Fruit fly (Drosophila melanogaster) whole organism, embryonic: ENCODE results near the gene Pfas.

Source experiments
- Adf1 ChIP-seq: fragments of 200-800 bp; sonication (Bioruptor generic); IDR thresholded peaks from 2 replicates; pipeline ENCODE4 v1.3.6; 2022; ENCODE audit warnings: missing biosample characterization, missing genetic modification characterization
- B-H2 ChIP-seq: fragments of 200-800 bp; sonication (Bioruptor generic); optimal IDR thresholded peaks from 2 replicates; lab custom pipeline; 2018; ENCODE audit warnings: missing biosample characterization, mild to moderate bottlenecking, missing genetic modification characterization
- CG10274 ChIP-seq: fragments of 200-800 bp; sonication (Bioruptor generic); optimal IDR thresholded peaks from 3 replicates; lab custom pipeline; 2017; ENCODE audit warnings: missing biosample characterization, mild to moderate bottlenecking, missing genetic modification characterization
- CG10565 ChIP-seq: fragments of 200-800 bp; sonication (Bioruptor generic); optimal IDR thresholded peaks from 3 replicates; lab custom pipeline; 2016; ENCODE audit warnings: missing biosample characterization, mild to moderate bottlenecking, missing genetic modification characterization
- CG11560 ChIP-seq: fragments of 200-800 bp; sonication (Bioruptor generic); IDR thresholded peaks from 3 replicates; pipeline ENCODE4 v1.3.6; 2022; ENCODE audit warnings: missing biosample characterization, missing genetic modification characterization
- CG11695 ChIP-seq: fragments of 200-800 bp; sonication (Bioruptor generic); IDR thresholded peaks from 3 replicates; pipeline ENCODE4 v1.3.6; 2022; ENCODE audit warnings: missing biosample characterization, missing genetic modification characterization
- CG12104 ChIP-seq: fragments of 200-800 bp; sonication (Bioruptor generic); optimal IDR thresholded peaks from 3 replicates; lab custom pipeline; 2016; ENCODE audit warnings: missing biosample characterization, missing genetic modification characterization
- CG13424 ChIP-seq: fragments of 200-800 bp; sonication (Bioruptor generic); optimal IDR thresholded peaks from 2 replicates; lab custom pipeline; 2019; ENCODE audit warnings: missing biosample characterization, mild to moderate bottlenecking, missing genetic modification characterization, moderate library complexity
- CG1529 ChIP-seq: fragments of 200-800 bp; sonication (Bioruptor generic); optimal IDR thresholded peaks from 3 replicates; lab custom pipeline; 2018; ENCODE audit warnings: missing biosample characterization, missing genetic modification characterization
- CG1602 ChIP-seq: fragments of 200-800 bp; sonication (Bioruptor generic); optimal IDR thresholded peaks from 3 replicates; lab custom pipeline; 2016; ENCODE audit warnings: missing biosample characterization, missing genetic modification characterization
- CG17328 ChIP-seq: fragments of 200-800 bp; sonication (Bioruptor generic); IDR thresholded peaks from 2 replicates; pipeline ENCODE4 v1.3.6; 2022; ENCODE audit warnings: missing biosample characterization, missing genetic modification characterization
- CG17385 ChIP-seq: fragments of 200-800 bp; sonication (Bioruptor generic); optimal IDR thresholded peaks from 3 replicates; lab custom pipeline; 2018; ENCODE audit warnings: missing biosample characterization, mild to moderate bottlenecking, missing genetic modification characterization
- CG2889 ChIP-seq: fragments of 200-800 bp; sonication (Bioruptor generic); IDR thresholded peaks from 3 replicates; pipeline ENCODE4 v1.3.6; 2022; ENCODE audit warnings: missing biosample characterization, missing genetic modification characterization
- CG31388 ChIP-seq: fragments of 200-800 bp; sonication (Bioruptor generic); optimal IDR thresholded peaks from 2 replicates; lab custom pipeline; 2016; ENCODE audit warnings: missing biosample characterization, missing genetic modification characterization
- CG32767 ChIP-seq: fragments of 200-800 bp; sonication (Bioruptor generic); IDR thresholded peaks from 2 replicates; pipeline ENCODE4 v1.3.6; 2022; ENCODE audit warnings: missing biosample characterization, missing genetic modification characterization
- CG33557 ChIP-seq: fragments of 200-800 bp; sonication (Bioruptor generic); optimal IDR thresholded peaks from 2 replicates; lab custom pipeline; 2019; ENCODE audit warnings: missing biosample characterization, mild to moderate bottlenecking, missing genetic modification characterization, moderate library complexity
- CG6272 ChIP-seq: fragments of 200-800 bp; sonication (Bioruptor generic); IDR thresholded peaks from 2 replicates; pipeline ENCODE4 v1.3.6; 2022; ENCODE audit warnings: missing biosample characterization, missing genetic modification characterization
- CG6791 ChIP-seq: fragments of 200-800 bp; sonication (Bioruptor generic); IDR thresholded peaks from 3 replicates; pipeline ENCODE4 v1.3.6; 2022; ENCODE audit warnings: missing biosample characterization, missing genetic modification characterization; ENCODE audit not compliant: partially characterized antibody
- CG7745 ChIP-seq: fragments of 200-800 bp; sonication (Bioruptor generic); optimal IDR thresholded peaks from 2 replicates; lab custom pipeline; 2018; ENCODE audit warnings: missing biosample characterization, mild to moderate bottlenecking, missing genetic modification characterization, moderate library complexity
- CG7963 ChIP-seq: fragments of 200-800 bp; sonication (Bioruptor generic); IDR thresholded peaks from 3 replicates; pipeline ENCODE4 v1.3.6; 2022; ENCODE audit warnings: missing biosample characterization, missing genetic modification characterization; ENCODE audit not compliant: partially characterized antibody
- CG9817 ChIP-seq: fragments of 200-800 bp; sonication (Bioruptor generic); optimal IDR thresholded peaks from 2 replicates; lab custom pipeline; 2018; ENCODE audit warnings: missing biosample characterization, mild to moderate bottlenecking, missing genetic modification characterization, moderate library complexity
- Chrac-16 ChIP-seq: fragments of 200-800 bp; sonication (Bioruptor generic); optimal IDR thresholded peaks from 3 replicates; lab custom pipeline; 2016; ENCODE audit warnings: missing biosample characterization, missing genetic modification characterization
- CrebB ChIP-seq: fragments of 200-800 bp; sonication (Bioruptor generic); optimal IDR thresholded peaks from 3 replicates; lab custom pipeline; 2018; ENCODE audit warnings: missing biosample characterization, mild to moderate bottlenecking, missing genetic modification characterization
- Dip3 ChIP-seq: fragments of 200-800 bp; sonication (Bioruptor generic); optimal IDR thresholded peaks from 3 replicates; lab custom pipeline; 2016; ENCODE audit warnings: missing biosample characterization, missing genetic modification characterization
- Ets65A ChIP-seq: fragments of 200-800 bp; sonication (Bioruptor generic); peaks from one replicate; lab custom pipeline; 2016; ENCODE audit warnings: missing biosample characterization, missing genetic modification characterization
- Ets97D ChIP-seq: fragments of 200-800 bp; sonication (Bioruptor generic); optimal IDR thresholded peaks from 3 replicates; lab custom pipeline; 2016; ENCODE audit warnings: missing biosample characterization, missing genetic modification characterization
- HLHmδ ChIP-seq: fragments of 200-800 bp; sonication (Bioruptor generic); optimal IDR thresholded peaks from 2 replicates; lab custom pipeline; 2018; ENCODE audit warnings: missing biosample characterization, mild to moderate bottlenecking, missing genetic modification characterization, moderate library complexity
- Hand ChIP-seq: fragments of 200-800 bp; sonication (Bioruptor generic); optimal IDR thresholded peaks from 2 replicates; lab custom pipeline; 2017; ENCODE audit warnings: mild to moderate bottlenecking, missing biosample characterization, missing genetic modification reagents, missing genetic modification characterization
- HmgD ChIP-seq: fragments of 200-800 bp; sonication (Bioruptor generic); optimal IDR thresholded peaks from 3 replicates; lab custom pipeline; 2016; ENCODE audit warnings: missing biosample characterization, missing genetic modification characterization
- Hmx ChIP-seq: fragments of 200-800 bp; sonication (Bioruptor generic); optimal IDR thresholded peaks from 2 replicates; lab custom pipeline; 2016; ENCODE audit warnings: missing biosample characterization, missing genetic modification characterization
- Jarid2 ChIP-seq: fragments of 200-800 bp; sonication (Bioruptor generic); optimal IDR thresholded peaks from 3 replicates; lab custom pipeline; 2017; ENCODE audit warnings: mild to moderate bottlenecking, missing biosample characterization, missing genetic modification reagents, missing genetic modification characterization
- Lpt ChIP-seq: fragments of >200 bp; optimal IDR thresholded peaks from 2 replicates; lab custom pipeline; 2018; ENCODE audit warnings: missing biosample characterization, missing genetic modification characterization
- MTF-1 ChIP-seq: fragments of 200-800 bp; sonication (Bioruptor generic); optimal IDR thresholded peaks from 2 replicates; lab custom pipeline; 2018; ENCODE audit warnings: missing biosample characterization, mild to moderate bottlenecking, missing genetic modification characterization, borderline replicate concordance
- ab ChIP-seq: fragments of 200-800 bp; sonication (Bioruptor generic); optimal IDR thresholded peaks from 2 replicates; lab custom pipeline; 2016; ENCODE audit warnings: missing biosample characterization, missing genetic modification characterization
- ap ChIP-seq: fragments of 200-800 bp; sonication (Bioruptor generic); IDR thresholded peaks from 2 replicates; pipeline ENCODE4 v1.3.6; 2022; ENCODE audit warnings: missing biosample characterization, missing genetic modification characterization
- bowl ChIP-seq: fragments of 200-800 bp; sonication (Bioruptor generic); IDR thresholded peaks from 2 replicates; pipeline ENCODE4 v1.3.6; 2022; ENCODE audit warnings: missing biosample characterization, missing genetic modification characterization
- br ChIP-seq: fragments of >200 bp; optimal IDR thresholded peaks from 2 replicates; lab custom pipeline; 2017
- cad ChIP-seq: fragments of >200 bp; optimal IDR thresholded peaks from 2 replicates; lab custom pipeline; 2017; ENCODE audit warnings: missing biosample characterization, missing genetic modification characterization
- cas ChIP-seq: fragments of 200-800 bp; sonication (Bioruptor generic); IDR thresholded peaks from 2 replicates; pipeline ENCODE4 v1.3.6; 2022; ENCODE audit warnings: missing biosample characterization, missing genetic modification characterization
- chinmo ChIP-seq: fragments of 200-800 bp; sonication (Bioruptor generic); IDR thresholded peaks from 4 replicates; pipeline ENCODE4 v1.3.6; 2022; ENCODE audit warnings: missing biosample characterization, missing genetic modification characterization; ENCODE audit not compliant: partially characterized antibody
- danr ChIP-seq: fragments of 200-800 bp; sonication (Bioruptor generic); IDR thresholded peaks from 2 replicates; pipeline ENCODE4 v1.3.6; 2022; ENCODE audit warnings: missing biosample characterization, missing genetic modification characterization
- dmrt99B ChIP-seq: fragments of 200-800 bp; sonication (Bioruptor generic); optimal IDR thresholded peaks from 2 replicates; lab custom pipeline; 2018; ENCODE audit warnings: missing biosample characterization, mild to moderate bottlenecking, missing genetic modification characterization, moderate library complexity
- ewg ChIP-seq: fragments of 200-800 bp; sonication (Bioruptor generic); optimal IDR thresholded peaks from 3 replicates; lab custom pipeline; 2017; ENCODE audit warnings: mild to moderate bottlenecking, missing biosample characterization, missing genetic modification reagents, missing genetic modification characterization
- fd102C ChIP-seq: fragments of 200-800 bp; sonication (Bioruptor generic); optimal IDR thresholded peaks from 2 replicates; lab custom pipeline; 2018; ENCODE audit warnings: missing biosample characterization, mild to moderate bottlenecking, missing genetic modification characterization, moderate library complexity
- klu ChIP-seq: fragments of 200-800 bp; sonication (Bioruptor generic); IDR thresholded peaks from 2 replicates; pipeline ENCODE4 v1.3.6; 2022; ENCODE audit warnings: missing biosample characterization, missing genetic modification characterization
- nerfin-1 ChIP-seq: fragments of 200-800 bp; sonication (Bioruptor generic); optimal IDR thresholded peaks from 3 replicates; lab custom pipeline; 2019; ENCODE audit warnings: missing biosample characterization, mild to moderate bottlenecking, missing genetic modification characterization, moderate library complexity
- pb ChIP-seq: fragments of 200-800 bp; sonication (Bioruptor generic); optimal IDR thresholded peaks from 3 replicates; lab custom pipeline; 2016; ENCODE audit warnings: missing biosample characterization, missing genetic modification characterization
- sima ChIP-seq: fragments of 200-800 bp; sonication (Bioruptor generic); optimal IDR thresholded peaks from 2 replicates; lab custom pipeline; 2016; ENCODE audit warnings: missing biosample characterization, missing genetic modification characterization
- slbo ChIP-seq: fragments of 200-800 bp; sonication (Bioruptor generic); IDR thresholded peaks from 2 replicates; pipeline ENCODE4 v1.3.6; 2022; ENCODE audit warnings: missing biosample characterization, missing genetic modification characterization
- so ChIP-seq: fragments of 200-800 bp; sonication (Bioruptor generic); IDR thresholded peaks from 3 replicates; pipeline ENCODE4 v1.3.6; 2022; ENCODE audit warnings: missing biosample characterization, missing genetic modification characterization
- ttk ChIP-seq: fragments of 200-800 bp; sonication (Bioruptor generic); IDR thresholded peaks from 2 replicates; pipeline ENCODE4 v2.1.2; 2022; ENCODE audit warnings: missing biosample characterization, missing genetic modification characterization
- unpg ChIP-seq: fragments of 200-800 bp; sonication (Bioruptor generic); optimal IDR thresholded peaks from 3 replicates; lab custom pipeline; 2018; ENCODE audit warnings: missing biosample characterization, mild to moderate bottlenecking, missing genetic modification characterization, moderate library complexity

The Pfas gene

dm6 chr2L:6065823-6066222 lies 20.0 kb upstream of the Pfas start, which contains the start of the genes Fbw5 and CG9147 (continued):
- TF ChIP-seq Chrac-16 (GFP tag; lab: Kevin White, UChicago) (peak; percentile 100), CG7745 (peak; percentile 97), br (lab: Kevin White, UChicago) (no peak), CG13424 (peak; percentile 100), CG1529 (GFP tag; lab: Kevin White, UChicago) (peak; percentile 99), Ets65A (peak; percentile 100), Jarid2 (GFP tag; lab: Kevin White, UChicago) (peak; percentile 89), CG10565 (GFP tag; lab: Kevin White, UChicago) (peak; percentile 99), chinmo (0 out of 4 replicates have a peak, but pooled peaks have one; percentile 11), CG33557 (GFP tag; lab: Kevin White, UChicago) (peak; percentile 99), slbo (GFP tag; lab: Robert Waterston, UW) (peak; percentile 100), ttk (GFP tag; lab: Robert Waterston, UW) (peak; percentile 100), cad (GFP tag; lab: Kevin White, UChicago) (no peak), CG2889 (peak; percentile 99), Ets97D (GFP tag; lab: Kevin White, UChicago) (peak; percentile 97), Lpt (GFP tag; lab: Kevin White, UChicago) (no peak), HmgD (GFP tag; lab: Kevin White, UChicago) (peak; percentile 99), ab (GFP tag; lab: Kevin White, UChicago) (peak; percentile 97), ap (peak; percentile 99), Hand (GFP tag; lab: Kevin White, UChicago) (peak; percentile 99), CG32767 (GFP tag; lab: Robert Waterston, UW) (peak; percentile 100), CG17328 (GFP tag; lab: Robert Waterston, UW) (peak; percentile 100), ewg (peak; percentile 99), unpg (GFP tag; lab: Kevin White, UChicago) (peak; percentile 100), CG1602 (peak; percentile 100), dmrt99B (tag; lab: Kevin White, UChicago) (peak; percentile 100), MTF-1 (GFP tag; lab: Kevin White, UChicago) (peak; percentile 97), Hmx (GFP tag; lab: Kevin White, UChicago) (peak; percentile 98), CG17385 (GFP tag; lab: Kevin White, UChicago) (peak; percentile 100), B-H2 (GFP tag; lab: Kevin White, UChicago) (peak; percentile 95), sima (GFP tag; lab: Kevin White, UChicago) (peak; percentile 99), Dip3 (peak; percentile 99), CG10274 (peak; percentile 95), cas (GFP tag; lab: Robert Waterston, UW) (peak; percentile 99), fd102C (peak; percentile 99), CrebB (peak; percentile 100), CG12104 (GFP tag; lab: Kevin White, UChicago) (peak; percentile 100), nerfin-1 (peak; percentile 97), bowl (GFP tag; lab: Robert Waterston, UW) (peak; percentile 98), Adf1 (GFP tag; lab: Robert Waterston, UW) (peak; percentile 93), CG11695 (GFP tag; lab: Robert Waterston, UW) (peak; percentile 100), HLHmδ (GFP tag; lab: Kevin White, UChicago) (peak; percentile 39), pb (GFP tag; lab: Kevin White, UChicago) (peak; percentile 99), CG9817 (peak; percentile 99), CG6791 (peak; percentile 63; the same call in 1 of the 3 replicates), danr (GFP tag; lab: Robert Waterston, UW) (peak; percentile 99), CG31388 (GFP tag; lab: Kevin White, UChicago) (peak; percentile 99), klu (GFP tag; lab: Robert Waterston, UW) (peak; percentile 99), CG7963 (GFP tag; lab: Robert Waterston, UW) (peak; percentile 52; the same call in 1 of the 3 replicates), so (GFP tag; lab: Robert Waterston, UW) (peak; percentile 100), CG11560 (tag; lab: Robert Waterston, UW) (peak; percentile 94), CG6272 (GFP tag; lab: Robert Waterston, UW) (peak; percentile 99)
